Fruit fly (Drosophila melanogaster) ovary, adult (tissue): Measurements from ENCODE around the gene CG1677.

Source experiments
- CG17801 ChIP-seq: fragments of 200-800 bp; optimal IDR thresholded peaks from 2 replicates; lab custom pipeline; 2019; ENCODE audit warnings: missing biosample characterization, mild to moderate bottlenecking, missing genetic modification characterization, moderate library complexity; ENCODE audit not compliant: partially characterized antibody

CG1677 gene

dm6 chrX:7403074-7403473 lies 2.5 kb downstream of the CG1677 start, which contains the start of gene CG15035:
CG15035 (minus strand) TSS chrX:7403174.
- no peak for TF ChIP-seq CG17801

- TF ChIP-seq CG17801: no peak
Measured at dm6 chrX:7382890-7383289, 22.7 kb downstream of the CG1677 start, which contains the start of gene CG42781. CG42781 (minus strand) TSS chrX:7382990.

- no peak for TF ChIP-seq CG17801
Measured at dm6 chrX:7379569-7379968, 26.0 kb downstream of the CG1677 start.

dm6 chrX:7377840-7378239 lies 27.8 kb downstream of the CG1677 start, which contains the start of gene CheA7a:
CheA7a (plus strand) TSS chrX:7378140.
- no peak for TF ChIP-seq CG17801

- TF ChIP-seq CG17801: no peak
Measured at dm6 chrX:7372475-7372874, 33.1 kb downstream of the CG1677 start.

dm6 chrX:7368361-7368760 lies 37.2 kb downstream of the CG1677 start:
- no peak for TF ChIP-seq CG17801

dm6 chrX:7358496-7358895 lies 47.1 kb downstream of the CG1677 start, which contains the start of gene CG1999:
CG1999 (plus strand) TSS chrX:7358796.
- TF ChIP-seq CG17801: no peak

- TF ChIP-seq CG17801: no peak
Measured at dm6 chrX:7349963-7350362, 55.6 kb downstream of the CG1677 start.

dm6 chrX:7347406-7347805 lies 58.2 kb downstream of the CG1677 start, which contains the start of gene CG15034:
CG15034 (minus strand) TSS chrX:7347506.
- TF ChIP-seq CG17801: no peak

dm6 chrX:7342998-7343397 lies 62.6 kb downstream of the CG1677 start:
- TF ChIP-seq CG17801: no peak

dm6 chrX:7340667-7341066 lies 64.9 kb downstream of the CG1677 start:
- TF ChIP-seq CG17801: no peak

dm6 chrX:7339610-7340326 lies 65.8 kb downstream of the CG1677 start:
- TF ChIP-seq CG17801: no peak

- no peak for TF ChIP-seq CG17801
Measured at dm6 chrX:7338538-7338937, 67.1 kb downstream of the CG1677 start.

dm6 chrX:7337975-7338374 lies 67.6 kb downstream of the CG1677 start:
- TF ChIP-seq CG17801: no peak

dm6 chrX:7336962-7337844 lies 68.4 kb downstream of the CG1677 start, which contains the start of gene CBP:
CBP (plus strand) TSS chrX:7337352.
- TF ChIP-seq CG17801: peak; percentile 84

- TF ChIP-seq CG17801: peak; percentile 57
Measured at dm6 chrX:7336121-7336961, 69.3 kb downstream of the CG1677 start.
